Worm (Caenorhabditis elegans) whole organism, L3 larva: ENCODE data around the gene chat-1.

Source experiments
- R02D3.7 ChIP-seq: fragments of 150-350 bp; optimal IDR thresholded peaks from 2 replicates; lab custom pipeline; 2014; ENCODE audit warnings: missing biosample characterization, missing genetic modification characterization
- egl-27 ChIP-seq: sonication (generic microtip); optimal IDR thresholded peaks from 4 replicates; lab custom pipeline; 2017; ENCODE audit warnings: missing biosample characterization, missing genetic modification reagents, missing genetic modification characterization
- elt-2 ChIP-seq: sonication (generic microtip); optimal IDR thresholded peaks from 2 replicates; lab custom pipeline; 2016; ENCODE audit warnings: missing genetic modification reagents, mild to moderate bottlenecking, missing genetic modification characterization, missing compliant biosample characterization
- jun-1 ChIP-seq: fragments of 150-350 bp; optimal IDR thresholded peaks from 2 replicates; lab custom pipeline; 2014; ENCODE audit warnings: missing biosample characterization, missing genetic modification reagents, missing genetic modification characterization
- lin-15B ChIP-seq: fragments of 150-350 bp; optimal IDR thresholded peaks from 2 replicates; lab custom pipeline; 2014; ENCODE audit warnings: missing biosample characterization, missing genetic modification characterization
- nhr-12 ChIP-seq: fragments of 150-350 bp; optimal IDR thresholded peaks from 2 replicates; lab custom pipeline; 2014; ENCODE audit warnings: missing biosample characterization, missing genetic modification characterization
- nhr-237 ChIP-seq: fragments of 150-350 bp; optimal IDR thresholded peaks from 2 replicates; lab custom pipeline; 2014; ENCODE audit warnings: missing biosample characterization, missing genetic modification characterization
- nhr-67 ChIP-seq: fragments of 150-350 bp; optimal IDR thresholded peaks from 2 replicates; lab custom pipeline; 2014; ENCODE audit warnings: missing biosample characterization, missing genetic modification characterization
- pha-4 ChIP-seq: fragments of 150-350 bp; optimal IDR thresholded peaks from 2 replicates; lab custom pipeline; 2014; ENCODE audit warnings: missing biosample characterization, missing genetic modification reagents, missing genetic modification characterization
- pqm-1 ChIP-seq: fragments of 150-350 bp; optimal IDR thresholded peaks from 2 replicates; lab custom pipeline; 2017; ENCODE audit warnings: missing biosample characterization, missing genetic modification characterization, inconsistent platforms
- snpc-4 ChIP-seq: fragments of 150-350 bp; optimal IDR thresholded peaks from 2 replicates; lab custom pipeline; 2014; ENCODE audit warnings: missing biosample characterization, missing genetic modification characterization
- ztf-11 ChIP-seq: fragments of 150-350 bp; optimal IDR thresholded peaks from 2 replicates; lab custom pipeline; 2014; ENCODE audit warnings: missing biosample characterization, missing genetic modification characterization

- TF ChIP-seq snpc-4 (tag; lab: Kevin White, UChicago): no peak
- TF ChIP-seq nhr-67 (tag; lab: Kevin White, UChicago): no peak
- TF ChIP-seq pha-4 (tag; lab: Kevin White, UChicago): no peak
- TF ChIP-seq nhr-237 (tag; lab: Kevin White, UChicago): no peak
- TF ChIP-seq elt-2 (tag; lab: Kevin White, UChicago): no peak
- TF ChIP-seq pqm-1 (tag; lab: Kevin White, UChicago): no peak
- no peak for TF ChIP-seq nhr-12 (tag; lab: Kevin White, UChicago)
- no peak for TF ChIP-seq R02D3.7 (tag; lab: Kevin White, UChicago)
- TF ChIP-seq egl-27 (tag; lab: Kevin White, UChicago): no peak
- no peak for TF ChIP-seq jun-1
- TF ChIP-seq lin-15B: no peak
- TF ChIP-seq ztf-11: no peak
Measured at ce11 chrIV:4434441-4435084, 12.6 kb upstream of the chat-1 start, which contains the start of the genes R08C7.8 and R08C7.4.
